Worm (Caenorhabditis elegans): ENCODE measurements around the gene srt-20.
"Not testable (repeated sequence)": the region's sequence is repeated elsewhere in the genome, so short reads cannot be mapped to it uniquely, and the experiment has no call there.

srt-20 gene

DNA sequence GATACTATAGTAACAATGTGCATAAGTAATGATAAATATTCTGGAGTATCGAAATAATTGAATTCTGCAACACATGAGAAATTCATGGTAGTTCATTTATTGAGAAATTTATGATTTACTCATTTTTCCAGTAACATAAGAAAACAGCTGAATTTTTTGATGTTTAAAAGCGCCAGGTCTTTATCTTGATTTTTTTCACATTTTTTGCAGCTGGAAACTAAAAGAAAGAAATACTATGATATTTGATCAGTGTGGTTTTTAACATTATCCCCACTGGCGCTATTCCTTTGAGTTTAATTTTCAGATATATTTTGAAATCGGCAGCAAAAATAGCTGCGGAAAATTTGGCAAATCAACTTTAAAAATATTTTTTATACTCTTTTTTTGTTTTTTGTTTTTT lies 14.8 kb upstream of the srt-20 start, which contains the start of gene srh-194:
TSS of gene srh-194 (minus strand) at position 101 of the 400 bp plus-strand sequence.
- TF ChIP-seq ztf-4, fos-1, ZK546.5 (tag; optimal IDR thresholded peaks at IDR 0.05): not testable (repeated sequence)

DNA sequence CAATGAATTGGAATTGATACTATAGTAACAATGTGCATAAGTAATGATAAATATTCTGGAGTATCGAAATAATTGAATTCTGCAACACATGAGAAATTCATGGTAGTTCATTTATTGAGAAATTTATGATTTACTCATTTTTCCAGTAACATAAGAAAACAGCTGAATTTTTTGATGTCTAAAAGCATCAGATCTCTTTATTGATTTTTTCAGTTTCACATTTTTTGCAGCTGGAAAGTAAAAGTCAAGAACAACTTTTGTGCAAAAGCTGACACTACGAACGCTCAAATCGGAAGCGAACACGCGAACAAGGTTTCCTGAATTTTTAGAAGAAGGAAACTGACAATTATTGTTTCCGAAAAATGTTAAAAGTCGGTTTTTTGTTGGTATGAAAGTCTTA lies 11.5 kb upstream of the srt-20 start, which contains the start of gene srh-193:
TSS of gene srh-193 (minus strand) at position 101 of the 400 bp plus-strand sequence.
- TF ChIP-seq ceh-82 (tag; optimal IDR thresholded peaks at IDR 0.05); ama-1 (optimal IDR thresholded peaks at IDR 0.05); nhr-76 (tag; optimal IDR thresholded peaks at IDR 0.05): not testable (repeated sequence)

DNA sequence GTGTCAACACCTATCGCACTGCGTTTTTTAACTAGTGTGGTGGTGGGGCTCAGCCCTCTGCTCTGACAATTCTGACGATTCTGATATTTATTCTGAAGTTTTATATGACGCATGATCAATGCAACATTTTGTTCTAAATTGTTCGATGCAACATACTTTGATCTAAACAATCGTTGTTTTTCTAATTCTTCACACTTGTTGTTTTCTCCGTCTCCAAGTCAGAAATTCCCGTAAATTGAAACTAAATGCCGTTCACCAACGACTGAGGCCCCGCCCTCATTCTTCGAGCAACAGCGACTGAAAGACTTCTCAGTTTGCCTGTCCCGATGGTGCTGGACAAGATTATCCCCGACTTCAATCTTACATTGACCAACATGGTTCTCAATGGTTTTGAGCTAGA lies 6.1 kb upstream of the srt-20 start, which contains the start of gene srt-19:
TSS of gene srt-19 (plus strand) at position 301 of the 400 bp plus-strand sequence.
- not testable (repeated sequence) for TF ChIP-seq egl-27, ztf-11, ceh-16 (tag; optimal IDR thresholded peaks at IDR 0.05)

DNA sequence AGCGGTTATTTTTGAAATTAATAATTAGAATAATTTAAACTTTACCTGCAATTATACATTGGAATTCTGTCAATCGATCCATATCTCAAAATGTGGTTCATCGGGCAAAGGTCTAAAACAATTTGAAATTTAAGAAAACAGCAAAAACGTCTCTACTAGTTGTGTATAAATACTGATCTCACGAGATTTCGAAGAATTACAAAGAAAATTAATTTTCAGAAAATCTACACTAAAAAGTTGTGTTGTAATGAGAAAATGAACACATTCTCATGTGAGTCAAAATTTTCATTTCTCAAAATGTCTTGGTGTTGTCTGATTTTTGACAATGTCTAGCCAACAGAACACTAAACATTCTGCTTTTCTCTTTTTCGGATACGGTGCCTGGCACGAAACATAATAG lies 3.1 kb upstream of the srt-20 start, which contains the start of gene srt-37:
TSS of gene srt-37 (minus strand) at position 101 of the 400 bp plus-strand sequence.
- not testable (repeated sequence) for TF ChIP-seq ceh-16 (tag; optimal IDR thresholded peaks at IDR 0.05); ZK546.5 (tag; optimal IDR thresholded peaks at IDR 0.05); nhr-43 (tag; optimal IDR thresholded peaks at IDR 0.05; ENCODE audit: poor library complexity, severe bottlenecking)

DNA sequence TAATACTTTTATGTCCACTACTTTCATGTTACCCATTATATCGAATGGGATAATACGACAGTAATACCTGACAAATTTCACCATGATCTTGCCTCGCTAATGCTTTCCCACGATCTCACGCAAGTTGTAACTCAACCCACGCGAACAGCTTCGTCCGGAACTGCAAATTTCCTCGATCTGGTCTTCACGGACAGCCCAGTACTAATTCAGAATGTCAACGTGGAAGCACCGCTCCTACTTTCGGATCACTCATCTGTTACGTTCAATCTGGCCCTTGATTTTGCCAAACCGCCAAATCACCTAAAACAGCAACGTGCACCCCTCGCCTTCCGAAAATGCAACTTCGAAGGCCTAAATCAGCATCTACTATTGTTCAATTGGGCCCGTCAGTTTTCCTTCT lies 5.3 kb downstream of the srt-20 start:
- no peak for TF ChIP-seq unc-39 (tag; optimal IDR thresholded peaks at IDR 0.05)
- no peak for TF ChIP-seq unc-62 (GFP tag; optimal IDR thresholded peaks at IDR 0.05)
- TF ChIP-seq nhr-11 (tag; optimal IDR thresholded peaks at IDR 0.05), result no peak
- TF ChIP-seq nhr-43 (tag; optimal IDR thresholded peaks at IDR 0.05; ENCODE audit: poor library complexity, severe bottlenecking), result no peak
- no peak for TF ChIP-seq zag-1 (tag; optimal IDR thresholded peaks at IDR 0.05)
- no peak for TF ChIP-seq ceh-28 (tag; optimal IDR thresholded peaks at IDR 0.05)
- TF ChIP-seq sea-2 (GFP tag; optimal IDR thresholded peaks at IDR 0.05), result no peak
- TF ChIP-seq tbx-2 (tag; optimal IDR thresholded peaks at IDR 0.05), result no peak
- no peak for TF ChIP-seq ztf-11 (tag; optimal IDR thresholded peaks at IDR 0.05)
- no peak for TF ChIP-seq pqm-1 (tag; optimal IDR thresholded peaks at IDR 0.05)
- no peak for TF ChIP-seq egl-27 (tag; optimal IDR thresholded peaks at IDR 0.05)
- TF ChIP-seq lin-39 (tag; optimal IDR thresholded peaks at IDR 0.05), result no peak
- no peak for TF ChIP-seq mdl-1 (tag; optimal IDR thresholded peaks at IDR 0.05)
- TF ChIP-seq mml-1 (tag; optimal IDR thresholded peaks at IDR 0.05), result no peak
- no peak for TF ChIP-seq fkh-2 (tag; optimal IDR thresholded peaks at IDR 0.05)
- TF ChIP-seq ceh-16 (tag; optimal IDR thresholded peaks at IDR 0.05), result no peak
- TF ChIP-seq fos-1 (tag; optimal IDR thresholded peaks at IDR 0.05), result no peak
- no peak for TF ChIP-seq nfya-1 (tag; optimal IDR thresholded peaks at IDR 0.05; ENCODE audit: insufficient read depth)
- TF ChIP-seq nhr-77 (tag; optimal IDR thresholded peaks at IDR 0.05), result no peak
- TF ChIP-seq daf-12 (tag; optimal IDR thresholded peaks at IDR 0.05), result no peak

DNA sequence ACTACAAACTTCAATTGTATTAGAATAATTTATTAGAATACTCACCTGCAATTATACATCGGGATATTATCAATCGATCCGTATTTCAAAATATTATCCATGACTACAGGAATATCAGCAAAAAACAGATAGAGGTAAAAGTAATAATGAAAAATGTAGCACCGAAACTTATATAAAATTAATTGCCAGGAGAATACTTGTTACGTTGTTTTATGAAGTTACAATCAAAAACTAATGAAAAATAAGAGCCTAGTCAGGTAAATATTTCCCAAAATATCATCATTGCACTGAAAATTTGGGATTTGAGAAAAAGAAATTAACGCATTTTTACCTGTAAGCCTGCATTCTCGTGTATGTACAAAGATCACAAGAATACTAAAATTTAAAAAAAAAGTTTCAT lies 7.4 kb downstream of the srt-20 start, which contains the start of gene srt-38:
TSS of gene srt-38 (minus strand) at position 101 of the 400 bp plus-strand sequence.
- not testable (repeated sequence) for TF ChIP-seq nhr-76, nhr-237, mml-1 (tag; optimal IDR thresholded peaks at IDR 0.05)

DNA sequence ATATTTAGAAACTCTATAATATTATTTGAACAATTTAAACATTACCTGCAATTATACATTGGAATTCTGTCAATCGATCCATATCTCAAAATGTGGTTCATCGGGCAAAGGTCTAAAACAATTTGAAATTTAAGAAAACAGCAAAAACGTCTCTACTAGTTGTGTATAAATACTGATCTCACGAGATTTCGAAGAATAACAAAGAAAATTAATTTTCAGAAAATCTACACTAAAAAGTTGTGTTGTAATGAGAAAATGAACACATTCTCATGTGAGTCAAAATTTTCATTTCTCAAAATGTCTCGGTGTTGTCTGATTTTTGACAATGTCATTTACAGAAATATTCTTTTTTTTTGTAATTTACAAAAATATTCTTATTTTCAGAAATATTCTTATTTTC lies 10.4 kb downstream of the srt-20 start, which contains the start of gene srt-36:
TSS of gene srt-36 (minus strand) at position 101 of the 400 bp plus-strand sequence.
- not testable (repeated sequence) for TF ChIP-seq ceh-9 (tag; optimal IDR thresholded peaks at IDR 0.05); nfya-1 (tag; optimal IDR thresholded peaks at IDR 0.05; ENCODE audit: insufficient read depth); mdl-1 (tag; optimal IDR thresholded peaks at IDR 0.05)

DNA sequence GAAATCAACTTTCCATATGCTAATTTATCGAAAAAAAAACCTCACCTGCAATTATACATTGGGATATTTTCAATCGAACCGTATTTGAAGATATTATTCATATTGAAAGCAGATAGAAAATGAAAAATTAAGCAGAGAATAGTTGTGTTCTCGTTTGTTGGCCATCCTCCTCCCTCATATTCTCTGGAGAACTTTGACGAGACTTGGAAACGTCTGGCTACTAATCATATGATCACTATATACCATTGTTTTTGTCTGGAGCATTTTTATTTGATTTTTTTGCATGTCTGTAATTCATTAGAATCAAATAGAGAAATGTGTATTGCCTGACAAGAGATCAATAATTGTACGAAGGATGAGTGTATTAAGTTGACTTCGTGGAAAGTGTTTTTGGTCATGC lies 14.1 kb downstream of the srt-20 start, which contains the start of gene srt-35:
TSS of gene srt-35 (minus strand) at position 101 of the 400 bp plus-strand sequence.
- TF ChIP-seq ceh-9 (tag; optimal IDR thresholded peaks at IDR 0.05), result no peak
- no peak for TF ChIP-seq fkh-2 (tag; optimal IDR thresholded peaks at IDR 0.05)
- no peak for TF ChIP-seq elt-1 (tag; optimal IDR thresholded peaks at IDR 0.05)
- TF ChIP-seq eor-1 (tag; optimal IDR thresholded peaks at IDR 0.05), result no peak
- no peak for TF ChIP-seq nhr-25 (tag; optimal IDR thresholded peaks at IDR 0.05)

Measured in whole organism, L3 larva.